Worm (Caenorhabditis elegans): Measurements from ENCODE around the gene srw-76.

DNA sequence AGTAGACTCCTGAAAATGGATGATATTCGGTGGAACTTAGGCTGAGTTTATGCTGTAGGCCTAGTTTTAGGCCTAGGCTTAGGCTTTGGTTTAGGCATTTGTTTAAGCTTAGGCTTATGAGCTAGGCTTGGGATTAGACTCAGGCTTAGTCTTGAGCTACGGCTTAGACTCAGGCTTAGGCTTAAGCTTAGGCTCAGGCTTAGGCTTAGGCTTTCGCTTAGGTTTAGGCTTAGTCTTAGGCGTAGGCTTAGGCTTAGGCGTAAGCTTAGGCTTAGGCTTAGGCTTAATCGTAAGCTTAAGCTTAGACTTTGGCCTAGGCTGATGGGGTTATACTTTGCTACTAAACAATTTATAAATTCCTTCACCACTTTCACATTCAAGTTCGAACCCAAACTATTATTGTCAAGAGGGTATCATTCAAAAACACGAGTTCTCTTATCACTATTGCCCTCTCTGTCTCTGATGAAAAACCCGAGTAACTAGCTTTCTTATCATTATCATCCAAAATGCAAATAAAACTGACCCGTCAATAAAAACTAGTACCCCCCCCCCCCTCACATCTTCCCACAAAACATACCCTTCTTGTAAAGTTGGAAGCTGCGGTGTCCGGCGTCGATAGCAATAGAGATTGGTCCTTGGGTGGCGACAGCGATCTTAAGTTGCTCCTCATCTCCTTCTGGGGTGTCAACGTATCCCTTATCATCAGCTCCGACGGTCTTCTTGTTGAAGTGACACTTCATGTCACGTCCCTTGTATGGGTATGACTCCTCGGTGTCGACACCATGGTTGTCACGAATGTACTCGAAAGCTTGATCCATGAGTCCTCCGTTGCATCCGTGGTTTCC, 44.9 kb downstream of the srw-76 start:
- TF ChIP-seq drap-1 (GFP tag; optimal IDR thresholded peaks at IDR 0.05) (no peak), unc-120 (tag; optimal IDR thresholded peaks at IDR 0.05; ENCODE audit: poor library complexity, severe bottlenecking) (no peak)
